Worm (Caenorhabditis elegans) whole organism, L4/young adult: Measurements from ENCODE around the gene M163.8.
A peak's percentile ranks its signal among the peaks of the same experiment; 100 is the strongest.

Source experiments
- W03F9.2 ChIP-seq: fragments of 150-350 bp; optimal IDR thresholded peaks from 2 replicates; lab custom pipeline; 2014; ENCODE audit warnings: missing biosample characterization, missing genetic modification characterization
- dao-5 ChIP-seq: sonication (generic microtip); optimal IDR thresholded peaks from 2 replicates; lab custom pipeline; 2016; ENCODE audit warnings: missing genotype, missing genetic modification characterization, moderate library complexity, missing compliant biosample characterization
- him-1 ChIP-seq: sonication (generic microtip); optimal IDR thresholded peaks from 2 replicates; lab custom pipeline; 2016; ENCODE audit warnings: missing genotype, missing genetic modification reagents, missing genetic modification characterization, missing compliant biosample characterization

Gene M163.8

ce11 chrX:14470687-14471086 is 14.2 kb upstream of the M163.8 start, which contains the start of gene M163.10:
M163.10 (plus strand) TSS chrX:14470987.
- TF ChIP-seq him-1 (tag; lab: Kevin White, UChicago), result no peak
- no peak for TF ChIP-seq W03F9.2 (tag; lab: Kevin White, UChicago)
- TF ChIP-seq dao-5 (tag; lab: Kevin White, UChicago), result no peak

- no peak for TF ChIP-seq dao-5 (tag; lab: Kevin White, UChicago)
- TF ChIP-seq him-1 (tag; lab: Kevin White, UChicago), result no peak
- no peak for TF ChIP-seq W03F9.2 (tag; lab: Kevin White, UChicago)
These were observed 11.2 kb upstream of the M163.8 start, which contains the start of gene M163.5 for ce11 chrX:14473740-14474139. M163.5 (plus strand) TSS chrX:14474040.

ce11 chrX:14476625-14477257 is 8.2 kb upstream of the M163.8 start:
- TF ChIP-seq W03F9.2 (tag; lab: Kevin White, UChicago), result peak; percentile 20
- TF ChIP-seq him-1 (tag; lab: Kevin White, UChicago), result no peak
- peak; percentile 4 for TF ChIP-seq dao-5 (tag; lab: Kevin White, UChicago)

ce11 chrX:14477338-14477737 is 7.6 kb upstream of the M163.8 start:
- no peak for TF ChIP-seq W03F9.2 (tag; lab: Kevin White, UChicago)
- no peak for TF ChIP-seq him-1 (tag; lab: Kevin White, UChicago)

ce11 chrX:14478193-14478592 is 6.7 kb upstream of the M163.8 start:
- TF ChIP-seq him-1 (tag; lab: Kevin White, UChicago) (no peak), W03F9.2 (tag; lab: Kevin White, UChicago) (no peak), dao-5 (tag; lab: Kevin White, UChicago) (no peak)

ce11 chrX:14478743-14479428 is 6.0 kb upstream of the M163.8 start, which contains the start of gene M163.11:
M163.11 (plus strand) TSS chrX:14479378.
- TF ChIP-seq W03F9.2 (tag; lab: Kevin White, UChicago), result no peak
- TF ChIP-seq dao-5 (tag; lab: Kevin White, UChicago), result peak; percentile 48

ce11 chrX:14480248-14480647 is 4.7 kb upstream of the M163.8 start, which contains the start of gene gfi-3:
gfi-3 (plus strand) TSS chrX:14480572.
- peak; percentile 41 for TF ChIP-seq W03F9.2 (tag; lab: Kevin White, UChicago)
- no peak for TF ChIP-seq dao-5 (tag; lab: Kevin White, UChicago)
- peak; percentile 4 for TF ChIP-seq him-1 (tag; lab: Kevin White, UChicago)

- TF ChIP-seq dao-5 (tag; lab: Kevin White, UChicago), result no peak
- no peak for TF ChIP-seq him-1 (tag; lab: Kevin White, UChicago)
- no peak for TF ChIP-seq W03F9.2 (tag; lab: Kevin White, UChicago)
These were observed 3.3 kb upstream of the M163.8 start for ce11 chrX:14481637-14482036.

- no peak for TF ChIP-seq W03F9.2 (tag; lab: Kevin White, UChicago)
- no peak for TF ChIP-seq dao-5 (tag; lab: Kevin White, UChicago)
These were observed 1.6 kb downstream of the M163.8 start for ce11 chrX:14486503-14486902.

ce11 chrX:14487333-14487732 is 2.4 kb downstream of the M163.8 start:
- TF ChIP-seq dao-5 (tag; lab: Kevin White, UChicago) (no peak), him-1 (tag; lab: Kevin White, UChicago) (no peak), W03F9.2 (tag; lab: Kevin White, UChicago) (no peak)

ce11 chrX:14487832-14488231 is 2.9 kb downstream of the M163.8 start:
- no peak for TF ChIP-seq W03F9.2 (tag; lab: Kevin White, UChicago)
- TF ChIP-seq him-1 (tag; lab: Kevin White, UChicago), result no peak
- no peak for TF ChIP-seq dao-5 (tag; lab: Kevin White, UChicago)

- no peak for TF ChIP-seq dao-5 (tag; lab: Kevin White, UChicago)
- TF ChIP-seq W03F9.2 (tag; lab: Kevin White, UChicago), result no peak
- TF ChIP-seq him-1 (tag; lab: Kevin White, UChicago), result no peak
These were observed 5.0 kb downstream of the M163.8 start, which contains the start of gene his-24 for ce11 chrX:14489945-14490344. his-24 (plus strand) TSS chrX:14490094.

ce11 chrX:14490486-14490885 is 5.6 kb downstream of the M163.8 start:
- TF ChIP-seq dao-5 (tag; lab: Kevin White, UChicago), result no peak
- TF ChIP-seq W03F9.2 (tag; lab: Kevin White, UChicago), result no peak
- no peak for TF ChIP-seq him-1 (tag; lab: Kevin White, UChicago)
